Fruit fly (Drosophila melanogaster) whole organism, embryonic: Measurements from ENCODE around the gene raw.
A peak's percentile ranks its signal among the peaks of the same experiment; 100 is the strongest.

Experiments used
- Aef1 ChIP-seq: fragments of 200-800 bp; sonication (Bioruptor generic); IDR thresholded peaks from 3 replicates; pipeline ENCODE4 v1.3.6; 2022; ENCODE audit warnings: missing biosample characterization, missing genetic modification characterization
- CG12299 ChIP-seq: fragments of 200-800 bp; sonication (Bioruptor generic); optimal IDR thresholded peaks from 2 replicates; lab custom pipeline; 2018; ENCODE audit warnings: missing biosample characterization, mild to moderate bottlenecking, missing genetic modification characterization
- CG12659 ChIP-seq: fragments of 200-800 bp; sonication (Bioruptor generic); optimal IDR thresholded peaks from 3 replicates; lab custom pipeline; 2017; ENCODE audit warnings: mild to moderate bottlenecking, missing biosample characterization, missing genetic modification reagents, missing genetic modification characterization
- CG12744 ChIP-seq: fragments of 200-800 bp; sonication (Bioruptor generic); optimal IDR thresholded peaks from 2 replicates; lab custom pipeline; 2016; ENCODE audit warnings: missing biosample characterization, missing genetic modification characterization
- CG13775 ChIP-seq: fragments of 200-800 bp; sonication (Bioruptor generic); optimal IDR thresholded peaks from 3 replicates; lab custom pipeline; 2017; ENCODE audit warnings: missing biosample characterization, mild to moderate bottlenecking, missing genetic modification characterization
- CG14050 ChIP-seq: fragments of 200-800 bp; sonication (Bioruptor generic); IDR thresholded peaks from 3 replicates; pipeline ENCODE4 v1.3.6; 2022; ENCODE audit warnings: missing biosample characterization, missing genetic modification characterization
- CG14441 ChIP-seq: fragments of 200-800 bp; sonication (Bioruptor generic); IDR thresholded peaks from 2 replicates; pipeline ENCODE4 v1.3.6; 2022; ENCODE audit warnings: missing biosample characterization, missing genetic modification characterization
- CG14965 ChIP-seq: fragments of 200-800 bp; sonication (Bioruptor generic); optimal IDR thresholded peaks from 2 replicates; lab custom pipeline; 2016; ENCODE audit warnings: missing biosample characterization, missing genetic modification characterization, borderline replicate concordance
- CG17829 ChIP-seq: fragments of 200-800 bp; optimal IDR thresholded peaks from 2 replicates; lab custom pipeline; 2019; ENCODE audit warnings: missing biosample characterization, mild to moderate bottlenecking, missing genetic modification characterization, moderate library complexity
- CG18599 ChIP-seq: fragments of 200-800 bp; sonication (Bioruptor generic); optimal IDR thresholded peaks from 3 replicates; lab custom pipeline; 2017; ENCODE audit warnings: missing biosample characterization, missing genetic modification characterization, mild to moderate bottlenecking, moderate library complexity, missing genetic modification reagents
- CG2875 ChIP-seq: fragments of 200-800 bp; sonication (Bioruptor generic); optimal IDR thresholded peaks from 2 replicates; lab custom pipeline; 2017; ENCODE audit warnings: missing biosample characterization, mild to moderate bottlenecking, missing genetic modification characterization, missing genetic modification reagents
- CG3065 ChIP-seq: fragments of 200-800 bp; sonication (Bioruptor generic); optimal IDR thresholded peaks from 2 replicates; lab custom pipeline; 2016; ENCODE audit warnings: missing biosample characterization, missing genetic modification characterization
- CG31224 ChIP-seq: fragments of 200-800 bp; sonication (Bioruptor generic); IDR thresholded peaks from 2 replicates; pipeline ENCODE4 v1.3.6; 2022; ENCODE audit warnings: missing biosample characterization, missing genetic modification characterization
- CG31365 ChIP-seq: fragments of 200-800 bp; sonication (Bioruptor generic); optimal IDR thresholded peaks from 2 replicates; lab custom pipeline; 2018; ENCODE audit warnings: missing biosample characterization, mild to moderate bottlenecking, missing genetic modification characterization
- CG31441 ChIP-seq: fragments of 200-800 bp; sonication (Bioruptor generic); IDR thresholded peaks from 2 replicates; pipeline ENCODE4 v1.3.6; 2022; ENCODE audit warnings: missing biosample characterization, missing genetic modification characterization
- CG3163 ChIP-seq: fragments of 200-800 bp; sonication (Bioruptor generic); optimal IDR thresholded peaks from 3 replicates; lab custom pipeline; 2016; ENCODE audit warnings: missing biosample characterization, missing genetic modification characterization
- CG32532 ChIP-seq: fragments of 200-800 bp; sonication (Bioruptor generic); IDR thresholded peaks from 2 replicates; pipeline ENCODE4 v1.3.6; 2022; ENCODE audit warnings: missing biosample characterization, missing genetic modification characterization
- CG6254 ChIP-seq: fragments of 200-800 bp; sonication (Bioruptor generic); optimal IDR thresholded peaks from 3 replicates; lab custom pipeline; 2017; ENCODE audit warnings: mild to moderate bottlenecking, missing biosample characterization, missing genetic modification reagents, missing genetic modification characterization
- CG6689 ChIP-seq: fragments of 200-800 bp; sonication (Bioruptor generic); IDR thresholded peaks from 2 replicates; pipeline ENCODE4 v1.3.6; 2022; ENCODE audit warnings: missing biosample characterization, missing genetic modification characterization
- CG7556 ChIP-seq: fragments of 200-800 bp; sonication (Bioruptor generic); optimal IDR thresholded peaks from 2 replicates; lab custom pipeline; 2017; ENCODE audit warnings: missing biosample characterization, mild to moderate bottlenecking, missing genetic modification characterization
- CG7963 ChIP-seq: fragments of 200-800 bp; sonication (Bioruptor generic); IDR thresholded peaks from 3 replicates; pipeline ENCODE4 v1.3.6; 2022; ENCODE audit warnings: missing biosample characterization, missing genetic modification characterization; ENCODE audit not compliant: partially characterized antibody
- CG9609 ChIP-seq: fragments of 200-800 bp; sonication (Bioruptor generic); optimal IDR thresholded peaks from 3 replicates; lab custom pipeline; 2016; ENCODE audit warnings: missing biosample characterization, missing genetic modification characterization
- D19A ChIP-seq: fragments of 200-800 bp; optimal IDR thresholded peaks from 3 replicates; lab custom pipeline; 2019; ENCODE audit warnings: missing biosample characterization, mild to moderate bottlenecking, missing genetic modification characterization, moderate library complexity
- Doc2 ChIP-seq: fragments of 200-800 bp; sonication (Bioruptor generic); IDR thresholded peaks from 2 replicates; pipeline ENCODE4 v1.3.6; 2022; ENCODE audit warnings: missing biosample characterization, missing genetic modification characterization
- Eip74EF ChIP-seq, 2 experiments: fragments of 200-800 bp in 1 of 2; fragments of >200 bp in 1 of 2; sonication (Bioruptor generic) in 1 of 2; optimal IDR thresholded peaks; 2 replicates each; lab custom pipeline; 2017 to 2019; ENCODE audit warnings: missing biosample characterization in 2 of 2, missing genetic modification characterization in 2 of 2, mild to moderate bottlenecking in 1 of 2, moderate library complexity in 1 of 2
- Hand ChIP-seq: fragments of 200-800 bp; sonication (Bioruptor generic); optimal IDR thresholded peaks from 2 replicates; lab custom pipeline; 2017; ENCODE audit warnings: mild to moderate bottlenecking, missing biosample characterization, missing genetic modification reagents, missing genetic modification characterization
- Hr78 ChIP-seq, 2 experiments: fragments of 200-800 bp in 1 of 2; fragments of >200 bp in 1 of 2; sonication (Bioruptor generic) in 1 of 2; optimal IDR thresholded peaks; 2 replicates each; lab custom pipeline; 2017 to 2019; ENCODE audit warnings: missing biosample characterization in 2 of 2, missing genetic modification characterization in 2 of 2, mild to moderate bottlenecking in 1 of 2, moderate library complexity in 1 of 2
- Jarid2 ChIP-seq: fragments of 200-800 bp; sonication (Bioruptor generic); optimal IDR thresholded peaks from 3 replicates; lab custom pipeline; 2017; ENCODE audit warnings: mild to moderate bottlenecking, missing biosample characterization, missing genetic modification reagents, missing genetic modification characterization
- Lhr ChIP-seq: fragments of 200-800 bp; sonication (Bioruptor generic); optimal IDR thresholded peaks from 3 replicates; lab custom pipeline; 2017; ENCODE audit warnings: mild to moderate bottlenecking, missing biosample characterization, missing genetic modification reagents, missing genetic modification characterization
- Lpt ChIP-seq: fragments of >200 bp; optimal IDR thresholded peaks from 2 replicates; lab custom pipeline; 2018; ENCODE audit warnings: missing biosample characterization, missing genetic modification characterization
- Mad ChIP-seq: fragments of 200-800 bp; sonication (Bioruptor generic); optimal IDR thresholded peaks from 2 replicates; lab custom pipeline; 2016; ENCODE audit warnings: missing biosample characterization, missing genetic modification characterization
- Myb ChIP-seq: fragments of 200-800 bp; sonication (Bioruptor generic); optimal IDR thresholded peaks from 2 replicates; lab custom pipeline; 2016; ENCODE audit warnings: missing biosample characterization, missing genetic modification characterization
- Neu2 ChIP-seq: fragments of 200-800 bp; sonication (Bioruptor generic); optimal IDR thresholded peaks from 3 replicates; lab custom pipeline; 2016; ENCODE audit warnings: missing biosample characterization, missing genetic modification characterization, borderline replicate concordance
- Oli ChIP-seq: fragments of 200-800 bp; sonication (Bioruptor generic); optimal IDR thresholded peaks from 2 replicates; lab custom pipeline; 2018; ENCODE audit warnings: missing biosample characterization, mild to moderate bottlenecking, missing genetic modification characterization, moderate library complexity
- Sry-δ ChIP-seq: fragments of 200-800 bp; sonication (Bioruptor generic); optimal IDR thresholded peaks from 2 replicates; lab custom pipeline; 2016; ENCODE audit warnings: missing biosample characterization, missing genetic modification characterization
- cas ChIP-seq: fragments of 200-800 bp; sonication (Bioruptor generic); IDR thresholded peaks from 2 replicates; pipeline ENCODE4 v1.3.6; 2022; ENCODE audit warnings: missing biosample characterization, missing genetic modification characterization
- danr ChIP-seq: fragments of 200-800 bp; sonication (Bioruptor generic); IDR thresholded peaks from 2 replicates; pipeline ENCODE4 v1.3.6; 2022; ENCODE audit warnings: missing biosample characterization, missing genetic modification characterization
- ewg ChIP-seq: fragments of 200-800 bp; sonication (Bioruptor generic); optimal IDR thresholded peaks from 3 replicates; lab custom pipeline; 2017; ENCODE audit warnings: mild to moderate bottlenecking, missing biosample characterization, missing genetic modification reagents, missing genetic modification characterization
- ftz-f1 ChIP-seq: fragments of 200-800 bp; sonication (Bioruptor generic); optimal IDR thresholded peaks from 2 replicates; lab custom pipeline; 2016; ENCODE audit warnings: missing biosample characterization, missing genetic modification characterization
- fu2 ChIP-seq: fragments of 200-800 bp; sonication (Bioruptor generic); optimal IDR thresholded peaks from 2 replicates; lab custom pipeline; 2016; ENCODE audit warnings: missing biosample characterization, missing genetic modification characterization
- gem ChIP-seq: fragments of 200-800 bp; sonication (Bioruptor generic); optimal IDR thresholded peaks from 2 replicates; lab custom pipeline; 2019; ENCODE audit warnings: missing biosample characterization, mild to moderate bottlenecking, missing genetic modification characterization, moderate library complexity
- oc ChIP-seq: fragments of 200-800 bp; sonication (Bioruptor generic); optimal IDR thresholded peaks from 2 replicates; lab custom pipeline; 2018; ENCODE audit warnings: missing biosample characterization, mild to moderate bottlenecking, missing genetic modification characterization, moderate library complexity
- otp ChIP-seq: fragments of 200-800 bp; sonication (Bioruptor generic); IDR thresholded peaks from 3 replicates; pipeline ENCODE4, ENCODE4 v1.3.6; 2022; ENCODE audit warnings: missing biosample characterization, missing genetic modification characterization
- pb ChIP-seq: fragments of 200-800 bp; sonication (Bioruptor generic); optimal IDR thresholded peaks from 3 replicates; lab custom pipeline; 2016; ENCODE audit warnings: missing biosample characterization, missing genetic modification characterization
- pzg ChIP-seq: fragments of 200-800 bp; sonication (Bioruptor generic); optimal IDR thresholded peaks from 3 replicates; lab custom pipeline; 2018; ENCODE audit warnings: missing biosample characterization, mild to moderate bottlenecking, missing genetic modification characterization, moderate library complexity
- rib ChIP-seq: fragments of 200-800 bp; sonication (Bioruptor generic); IDR thresholded peaks from 2 replicates; pipeline ENCODE4 v1.3.6; 2022; ENCODE audit warnings: missing biosample characterization, missing genetic modification characterization
- sna ChIP-seq: fragments of 200-800 bp; sonication (Bioruptor generic); IDR thresholded peaks from 2 replicates; pipeline ENCODE4 v1.3.6; 2022; ENCODE audit warnings: missing biosample characterization, missing genetic modification characterization; ENCODE audit not compliant: partially characterized antibody
- sob ChIP-seq: fragments of 200-800 bp; sonication (Bioruptor generic); IDR thresholded peaks from 2 replicates; pipeline ENCODE4 v1.3.6; 2022; ENCODE audit warnings: missing biosample characterization, missing genetic modification characterization
- tio ChIP-seq: fragments of 200-800 bp; sonication (Bioruptor generic); optimal IDR thresholded peaks from 2 replicates; lab custom pipeline; 2017; ENCODE audit warnings: missing biosample characterization, missing genetic modification characterization, inconsistent platforms
- unpg ChIP-seq: fragments of 200-800 bp; sonication (Bioruptor generic); optimal IDR thresholded peaks from 3 replicates; lab custom pipeline; 2018; ENCODE audit warnings: missing biosample characterization, mild to moderate bottlenecking, missing genetic modification characterization, moderate library complexity
- vvl ChIP-seq: fragments of 200-800 bp; sonication (Bioruptor generic); IDR thresholded peaks from 2 replicates; pipeline ENCODE4 v1.3.6; 2022; ENCODE audit warnings: missing biosample characterization, missing genetic modification characterization

raw gene

dm6 chr2L:8732702-8733101 is 7.8 kb downstream of the raw start (continued):
- TF ChIP-seq Eip74EF (GFP tag; optimal IDR thresholded peaks at IDR 0.05; lab: Kevin White, UChicago) = no peak
- TF ChIP-seq CG7963 (GFP tag; lab: Robert Waterston, UW) = no peak
- TF ChIP-seq CG14965 (GFP tag; lab: Kevin White, UChicago) = no peak
- no peak for TF ChIP-seq CG31365 (tag; lab: Kevin White, UChicago)
- TF ChIP-seq sna = no peak
- TF ChIP-seq CG12744 = no peak
- no peak for TF ChIP-seq rib (GFP tag; lab: Robert Waterston, UW)
- TF ChIP-seq CG6689 (GFP tag; lab: Robert Waterston, UW) = 0 out of 2 replicates have a peak, but pooled peaks have one; percentile 16
- no peak for TF ChIP-seq pzg (GFP tag; lab: Kevin White, UChicago)
- no peak for TF ChIP-seq Lhr (GFP tag; lab: Kevin White, UChicago)
- no peak for TF ChIP-seq CG9609 (GFP tag; lab: Kevin White, UChicago)
- peak; percentile 9 for TF ChIP-seq CG12659 (GFP tag; lab: Kevin White, UChicago)
- no peak for TF ChIP-seq CG6254 (GFP tag; lab: Kevin White, UChicago)
- TF ChIP-seq ewg = no peak
- no peak for TF ChIP-seq pb (GFP tag; lab: Kevin White, UChicago)
- no peak for TF ChIP-seq unpg (GFP tag; lab: Kevin White, UChicago)
- no peak for TF ChIP-seq ftz-f1 (GFP tag; lab: Kevin White, UChicago)
- TF ChIP-seq CG31441 (GFP tag; lab: Robert Waterston, UW) = no peak
- no peak for TF ChIP-seq Sry-δ
- TF ChIP-seq otp (GFP tag; lab: Robert Waterston, UW) = 0 out of 3 replicates have a peak, but pooled peaks have one; percentile 52
- TF ChIP-seq CG31224 (GFP tag; lab: Robert Waterston, UW) = no peak
- no peak for TF ChIP-seq tio (GFP tag; lab: Kevin White, UChicago)
- no peak for TF ChIP-seq CG7556 (GFP tag; lab: Kevin White, UChicago)
- no peak for TF ChIP-seq CG32532 (GFP tag; lab: Robert Waterston, UW)
- no peak for TF ChIP-seq Hr78 (GFP tag; optimal IDR thresholded peaks at IDR 0.05; lab: Kevin White, UChicago)
- no peak for TF ChIP-seq CG17829
- 0 out of 2 replicates have a peak, but pooled peaks have one; percentile 31 for TF ChIP-seq danr (GFP tag; lab: Robert Waterston, UW)
- TF ChIP-seq Aef1 (GFP tag; lab: Robert Waterston, UW) = peak; percentile 52; the same call in 1 of the 3 replicates
- TF ChIP-seq CG18599 = no peak
- no peak for TF ChIP-seq CG14050 (GFP tag; lab: Robert Waterston, UW)
- no peak for TF ChIP-seq sob (GFP tag; lab: Robert Waterston, UW)
- TF ChIP-seq CG3163 (GFP tag; lab: Kevin White, UChicago) = no peak
- no peak for TF ChIP-seq Hand
- peak; percentile 77 for TF ChIP-seq vvl (GFP tag; lab: Robert Waterston, UW)
- no peak for TF ChIP-seq Jarid2 (GFP tag; lab: Kevin White, UChicago)
- no peak for TF ChIP-seq Myb
- TF ChIP-seq Oli (tag; lab: Kevin White, UChicago) = peak; percentile 52
- TF ChIP-seq Doc2 = no peak
- peak; percentile 12 for TF ChIP-seq Mad (GFP tag; lab: Kevin White, UChicago)
- TF ChIP-seq CG14441 (GFP tag; lab: Robert Waterston, UW) = peak; percentile 62; the same call in 1 of the 2 replicates
- no peak for TF ChIP-seq CG3065 (GFP tag; lab: Kevin White, UChicago)
- TF ChIP-seq fu2 = no peak
- TF ChIP-seq cas (GFP tag; lab: Robert Waterston, UW) = no peak
- TF ChIP-seq CG2875 (GFP tag; lab: Kevin White, UChicago) = no peak
- no peak for TF ChIP-seq CG13775
- TF ChIP-seq D19A (tag; lab: Kevin White, UChicago) = peak; percentile 23
- TF ChIP-seq Neu2 (GFP tag; lab: Kevin White, UChicago) = no peak
- TF ChIP-seq gem (tag; lab: Kevin White, UChicago) = peak; percentile 56
- TF ChIP-seq CG12299 = no peak
- TF ChIP-seq Lpt (GFP tag; lab: Kevin White, UChicago) = no peak
- no peak for TF ChIP-seq oc (tag; lab: Kevin White, UChicago)
